Fruit fly (Drosophila melanogaster): ENCODE results near the gene CG14137.
A peak's percentile ranks its signal among the peaks of the same experiment; 100 is the strongest.

Gene CG14137

DNA sequence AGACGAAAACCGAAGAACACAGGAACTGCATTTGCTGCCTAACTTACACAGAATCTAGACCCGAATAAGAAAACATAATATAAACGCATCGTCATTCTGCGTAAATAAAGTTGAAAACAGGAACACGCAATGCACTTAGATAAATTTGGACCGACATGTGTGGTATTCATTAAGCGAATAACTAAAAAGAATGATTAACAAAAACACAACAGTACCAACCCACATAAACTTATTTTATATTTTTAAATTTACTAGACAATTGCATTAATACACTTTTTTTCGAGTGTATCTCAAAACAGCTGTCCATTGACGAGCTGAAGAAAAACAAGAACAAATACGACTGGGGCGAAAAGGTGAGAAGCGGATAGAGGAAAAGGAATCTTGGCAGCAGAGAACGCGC, 45.5 kb downstream of the CG14137 start (continued):
- TF ChIP-seq CG17912 (GFP tag; optimal IDR thresholded peaks at IDR 0.05) (no peak), peb (GFP tag; IDR thresholded peaks at IDR 0.05) (peak; percentile 66), Atf-2 (GFP tag; optimal IDR thresholded peaks at IDR 0.05) (peak; percentile 68), CG9817 (tag; optimal IDR thresholded peaks at IDR 0.05) (no peak), vnd (GFP tag; IDR thresholded peaks at IDR 0.05; ENCODE audit: partially characterized antibody) (no peak), CG4328 (GFP tag; optimal IDR thresholded peaks at IDR 0.05) (no peak), tin (GFP tag; optimal IDR thresholded peaks at IDR 0.05) (peak; percentile 85), Xbp1 (GFP tag; optimal IDR thresholded peaks at IDR 0.05) (peak; percentile 85), Vsx1 (GFP tag; optimal IDR thresholded peaks at IDR 0.05) (peak; percentile 59), disco-r (GFP tag; optimal IDR thresholded peaks at IDR 0.05) (peak; percentile 68), Sox100B (GFP tag; optimal IDR thresholded peaks at IDR 0.05) (peak; percentile 83), CG6689 (GFP tag; IDR thresholded peaks at IDR 0.05) (peak; percentile 81), oc (tag; optimal IDR thresholded peaks at IDR 0.05) (peak; percentile 80), BEAF-32 (GFP tag; optimal IDR thresholded peaks at IDR 0.05) (no peak), CG2120 (GFP tag; optimal IDR thresholded peaks at IDR 0.05) (peak; percentile 53), Hr78 (GFP tag; optimal IDR thresholded peaks at IDR 0.05) (peak in 1 of 2 experiments; percentile 60), az2 (GFP tag; optimal IDR thresholded peaks at IDR 0.05) (peak; percentile 90), twi (tag; optimal IDR thresholded peaks at IDR 0.05) (peak; percentile 80), CG15479 (GFP tag; optimal IDR thresholded peaks at IDR 0.05) (peak; percentile 55), Doc2 (GFP tag; IDR thresholded peaks at IDR 0.05) (no peak), YL-1 (GFP tag; optimal IDR thresholded peaks at IDR 0.05) (peak; percentile 6), E2f2 (GFP tag; IDR thresholded peaks at IDR 0.05) (peak; percentile 40; the same call in 1 of the 2 replicates), Trl (optimal IDR thresholded peaks at IDR 0.05) (no peak), Trl (GFP tag; optimal IDR thresholded peaks at IDR 0.05) (peak; percentile 73), Bteb2 (GFP tag; optimal IDR thresholded peaks at IDR 0.05) (peak; percentile 51), Pdp1 (GFP tag; optimal IDR thresholded peaks at IDR 0.05) (peak; percentile 57 to 78), tap (tag; optimal IDR thresholded peaks at IDR 0.05) (peak; percentile 78), CG18764 (GFP tag; optimal IDR thresholded peaks at IDR 0.05) (peak; percentile 80), lola (GFP tag; optimal IDR thresholded peaks at IDR 0.05) (peak in 1 of 3 experiments; percentile 96), grn (GFP tag; optimal IDR thresholded peaks at IDR 0.05) (peak; percentile 24), TFAM (GFP tag; optimal IDR thresholded peaks at IDR 0.05) (peak; percentile 46), Tbp (GFP tag; optimal IDR thresholded peaks at IDR 0.05) (no peak), sug (tag; optimal IDR thresholded peaks at IDR 0.05) (peak; percentile 11), Dbx (GFP tag; IDR thresholded peaks at IDR 0.05) (0 out of 3 replicates have a peak, but pooled peaks have one; percentile 11), CG31224 (GFP tag; IDR thresholded peaks at IDR 0.05) (peak; percentile 55; the same call in 1 of the 2 replicates), CG8290 (GFP tag; optimal IDR thresholded peaks at IDR 0.05) (peak; percentile 87), CG8290 (tag; optimal IDR thresholded peaks at IDR 0.05) (peak; percentile 48 to 67), bowl (GFP tag; IDR thresholded peaks at IDR 0.05) (no peak), Aef1 (GFP tag; IDR thresholded peaks at IDR 0.05) (peak; percentile 36; the same call in 1 of the 3 replicates), CG12219 (GFP tag; optimal IDR thresholded peaks at IDR 0.05) (peak; percentile 71), nerfin-1 (tag; optimal IDR thresholded peaks at IDR 0.05) (peak; percentile 79), Atf6 (GFP tag; IDR thresholded peaks at IDR 0.05) (peak; percentile 45; the same call in 1 of the 2 replicates), CG1024 (GFP tag; IDR thresholded peaks at IDR 0.05) (peak; percentile 74), MESR4 (GFP tag; optimal IDR thresholded peaks at IDR 0.05) (peak; percentile 23), nerfin-2 (GFP tag; IDR thresholded peaks at IDR 0.05; ENCODE audit: partially characterized antibody) (no peak), CG12236 (GFP tag; optimal IDR thresholded peaks at IDR 0.05) (peak; percentile 65), CG6175 (GFP tag; IDR thresholded peaks at IDR 0.05) (no peak), CG17328 (GFP tag; IDR thresholded peaks at IDR 0.05) (peak; percentile 83), Hand (GFP tag; optimal IDR thresholded peaks at IDR 0.05) (no peak), bsh (GFP tag; optimal IDR thresholded peaks at IDR 0.05) (peak in 1 of 2 experiments; percentile 94), Rx (GFP tag; IDR thresholded peaks at IDR 0.05) (peak; percentile 56; the same call in 1 of the 2 replicates)

Measured in whole organism, embryonic.